Worm (Caenorhabditis elegans): ENCODE data around the gene C08D8.7.

DNA sequence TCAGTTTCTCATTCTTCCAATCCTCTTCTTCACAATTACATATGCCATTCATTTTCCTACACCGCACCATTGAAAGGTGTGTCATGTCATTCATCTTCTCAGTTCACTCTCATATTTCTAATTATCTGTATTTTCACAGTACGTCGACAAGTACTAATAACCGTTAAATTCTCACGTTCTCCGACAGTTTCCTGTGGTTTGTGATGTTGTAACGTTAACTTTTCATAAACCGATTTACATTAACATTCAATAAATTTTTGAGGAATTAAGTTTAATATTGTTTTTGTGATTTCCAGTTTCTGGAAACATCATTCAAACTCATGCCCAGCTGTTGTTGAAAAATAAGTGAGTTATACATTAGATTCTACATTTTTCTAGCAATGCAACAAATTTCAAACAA lies 6.7 kb upstream of the C08D8.7 start, which contains the start of gene tmd-2:
- no peak for TF ChIP-seq ceh-90 (tag; optimal IDR thresholded peaks at IDR 0.05)
- TF ChIP-seq ztf-11 (tag; optimal IDR thresholded peaks at IDR 0.05) = no peak
- TF ChIP-seq hlh-4 (tag; optimal IDR thresholded peaks at IDR 0.05) = no peak
- no peak for TF ChIP-seq unc-62 (GFP tag; optimal IDR thresholded peaks at IDR 0.05)
- no peak for TF ChIP-seq ceh-8 (GFP tag; optimal IDR thresholded peaks at IDR 0.05)
- no peak for TF ChIP-seq lsy-2 (tag; optimal IDR thresholded peaks at IDR 0.05)
- no peak for TF ChIP-seq tbx-2 (tag; optimal IDR thresholded peaks at IDR 0.05)
- no peak for TF ChIP-seq unc-86 (tag; optimal IDR thresholded peaks at IDR 0.05)
- TF ChIP-seq egl-27 (tag; optimal IDR thresholded peaks at IDR 0.05) = no peak

All from whole organism, L1 larva.